Fruit fly (Drosophila melanogaster): ENCODE measurements around the gene Nepl4.

Gene Nepl4

dm6 chr2L:6367478-6367932, at the start of gene Nepl4:
Nepl4 (plus strand) TSS chr2L:6367882.
- no peak for TF ChIP-seq rn (GFP tag; IDR thresholded peaks at IDR 0.05)
- no peak for TF ChIP-seq CG8159 (tag; optimal IDR thresholded peaks at IDR 0.05)
- TF ChIP-seq Snoo (tag; optimal IDR thresholded peaks at IDR 0.05), result no peak
- TF ChIP-seq CG4496 (GFP tag; IDR thresholded peaks at IDR 0.05), result no peak
- no peak for TF ChIP-seq Pif1B (GFP tag; optimal IDR thresholded peaks at IDR 0.05)

- TF ChIP-seq Snoo (tag; optimal IDR thresholded peaks at IDR 0.05), result no peak
- no peak for TF ChIP-seq CG10348 (GFP tag; IDR thresholded peaks at IDR 0.05)
- no peak for TF ChIP-seq gl (tag; optimal IDR thresholded peaks at IDR 0.05)
- TF ChIP-seq CG4496 (GFP tag; IDR thresholded peaks at IDR 0.05), result no peak
These were observed 48.6 kb upstream of the Nepl4 start for dm6 chr2L:6319068-6319467.

- TF ChIP-seq CG4496 (GFP tag; IDR thresholded peaks at IDR 0.05), result peak; percentile 31; the same call in 1 of the 3 replicates
- TF ChIP-seq CG10348 (GFP tag; IDR thresholded peaks at IDR 0.05), result no peak
These were observed 43.9 kb upstream of the Nepl4 start, which contains the start of gene PDZ-GEF for dm6 chr2L:6323536-6324385. PDZ-GEF (plus strand) TSS chr2L:6323767.

- TF ChIP-seq Ets98B (GFP tag; IDR thresholded peaks at IDR 0.05), result peak; percentile 97
- no peak for TF ChIP-seq Pif1A (GFP tag; optimal IDR thresholded peaks at IDR 0.05)
- TF ChIP-seq Pif1B (GFP tag; optimal IDR thresholded peaks at IDR 0.05), result no peak
- no peak for TF ChIP-seq CG10348 (GFP tag; IDR thresholded peaks at IDR 0.05)
- TF ChIP-seq CG13204 (GFP tag; optimal IDR thresholded peaks at IDR 0.05), result peak; percentile 89
- peak; percentile 67 for TF ChIP-seq Snoo (tag; optimal IDR thresholded peaks at IDR 0.05)
- TF ChIP-seq gl (tag; optimal IDR thresholded peaks at IDR 0.05), result peak; percentile 89
- peak; percentile 72 for TF ChIP-seq CG15710 (tag; optimal IDR thresholded peaks at IDR 0.05)
- TF ChIP-seq rn (GFP tag; IDR thresholded peaks at IDR 0.05), result peak; percentile 82
- peak; percentile 97 for TF ChIP-seq CG4496 (GFP tag; IDR thresholded peaks at IDR 0.05)
- TF ChIP-seq CG14655 (GFP tag; optimal IDR thresholded peaks at IDR 0.05), result no peak
- TF ChIP-seq CG8159 (tag; optimal IDR thresholded peaks at IDR 0.05), result peak; percentile 65
- peak; percentile 42 for TF ChIP-seq CG9948 (tag; optimal IDR thresholded peaks at IDR 0.05)
- no peak for TF ChIP-seq D1 (tag; optimal IDR thresholded peaks at IDR 0.05)
- peak; percentile 98 for TF ChIP-seq CG12605 (GFP tag; IDR thresholded peaks at IDR 0.05)
- TF ChIP-seq fd96Ca (GFP tag; IDR thresholded peaks at IDR 0.05), result peak; percentile 93
- peak; percentile 63 for TF ChIP-seq CG34367 (tag; optimal IDR thresholded peaks at IDR 0.05)
- peak; percentile 96 for TF ChIP-seq CG32121 (GFP tag; IDR thresholded peaks at IDR 0.05)
- peak; percentile 57 for TF ChIP-seq CG17806 (tag; optimal IDR thresholded peaks at IDR 0.05)
- peak; percentile 52 for TF ChIP-seq EcR (GFP tag; optimal IDR thresholded peaks at IDR 0.05)
- TF ChIP-seq CG8301 (tag; optimal IDR thresholded peaks at IDR 0.05), result peak; percentile 68
These were observed 43.3 kb upstream of the Nepl4 start for dm6 chr2L:6324386-6324744.

- TF ChIP-seq CG15710 (tag; optimal IDR thresholded peaks at IDR 0.05), result no peak
- no peak for TF ChIP-seq gl (tag; optimal IDR thresholded peaks at IDR 0.05)
- no peak for TF ChIP-seq CG4496 (GFP tag; IDR thresholded peaks at IDR 0.05)
- no peak for TF ChIP-seq CG10348 (GFP tag; IDR thresholded peaks at IDR 0.05)
- TF ChIP-seq CG9948 (tag; optimal IDR thresholded peaks at IDR 0.05), result no peak
- TF ChIP-seq rn (GFP tag; IDR thresholded peaks at IDR 0.05), result no peak
- TF ChIP-seq Snoo (tag; optimal IDR thresholded peaks at IDR 0.05), result no peak
- no peak for TF ChIP-seq Pif1A (GFP tag; optimal IDR thresholded peaks at IDR 0.05)
- no peak for TF ChIP-seq CG34367 (tag; optimal IDR thresholded peaks at IDR 0.05)
- TF ChIP-seq CG8159 (tag; optimal IDR thresholded peaks at IDR 0.05), result no peak
- TF ChIP-seq CG13204 (GFP tag; optimal IDR thresholded peaks at IDR 0.05), result no peak
- TF ChIP-seq D1 (tag; optimal IDR thresholded peaks at IDR 0.05), result no peak
- no peak for TF ChIP-seq EcR (GFP tag; optimal IDR thresholded peaks at IDR 0.05)
- no peak for TF ChIP-seq Ets98B (GFP tag; IDR thresholded peaks at IDR 0.05)
These were observed 29.8 kb upstream of the Nepl4 start for dm6 chr2L:6337843-6338366.

- TF ChIP-seq Snoo (tag; optimal IDR thresholded peaks at IDR 0.05) (peak; percentile 22), CG9948 (tag; optimal IDR thresholded peaks at IDR 0.05) (no peak), CG4496 (GFP tag; IDR thresholded peaks at IDR 0.05) (peak; percentile 67; the same call in 2 of the 3 replicates)
These were observed 29.2 kb upstream of the Nepl4 start, which contains the start of the genes Pez and Cpr for dm6 chr2L:6338367-6338975. Pez (minus strand) TSS chr2L:6338671. Cpr (plus strand) TSS chr2L:6338836.

Data from whole organism, pupa.